Fruit fly (Drosophila melanogaster): Measurements from ENCODE around the gene Rh7.
A peak's percentile ranks its signal among the peaks of the same experiment; 100 is the strongest.

Rh7 gene

DNA sequence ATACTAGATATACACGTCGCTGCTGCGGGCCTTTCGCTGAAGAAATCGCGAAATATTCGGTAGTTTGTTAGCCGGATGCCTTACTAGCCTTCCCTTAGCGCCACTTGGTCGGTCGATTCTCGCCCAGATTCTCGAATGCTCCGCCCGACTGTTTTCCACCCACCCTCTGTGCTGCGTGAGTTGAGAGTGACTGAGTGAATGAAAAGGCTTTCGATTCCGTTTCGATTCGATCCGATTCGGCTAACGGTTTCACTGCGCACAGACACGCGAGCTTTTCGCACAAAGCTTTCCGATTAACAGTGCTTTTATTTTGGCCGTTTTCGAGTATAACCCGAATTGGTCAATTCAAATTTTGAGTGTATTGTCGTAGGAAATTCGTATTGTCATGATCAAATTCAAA lies 28.5 kb upstream of the Rh7 start, which contains the start of gene Ak1 (continued):
- TF ChIP-seq maf-S (GFP tag; optimal IDR thresholded peaks at IDR 0.05) (no peak), vvl (GFP tag; IDR thresholded peaks at IDR 0.05) (no peak), CG2116 (GFP tag; optimal IDR thresholded peaks at IDR 0.05) (no peak), CG13894 (tag; optimal IDR thresholded peaks at IDR 0.05) (peak; percentile 70), Bgb (GFP tag; IDR thresholded peaks at IDR 0.05; ENCODE audit: partially characterized antibody) (peak; percentile 59; the same call in 1 of the 2 replicates), unc-4 (GFP tag; IDR thresholded peaks at IDR 0.05; ENCODE audit: partially characterized antibody) (0 out of 2 replicates have a peak, but pooled peaks have one; percentile 25), Rfx (GFP tag; IDR thresholded peaks at IDR 0.05) (peak; percentile 37; the same call in 1 of the 2 replicates), CG6813 (GFP tag; optimal IDR thresholded peaks at IDR 0.05) (peak; percentile 28), pzg (GFP tag; optimal IDR thresholded peaks at IDR 0.05) (peak; percentile 23), CG6254 (GFP tag; optimal IDR thresholded peaks at IDR 0.05) (no peak), CG17385 (GFP tag; optimal IDR thresholded peaks at IDR 0.05) (no peak), CG6765 (GFP tag; optimal IDR thresholded peaks at IDR 0.05) (peak; percentile 41), Dref (GFP tag; IDR thresholded peaks at IDR 0.05) (peak; percentile 37), bbx (GFP tag; IDR thresholded peaks at IDR 0.05; ENCODE audit: partially characterized antibody) (peak; percentile 37; the same call in 1 of the 2 replicates), abd-A (tag; optimal IDR thresholded peaks at IDR 0.05) (peak; percentile 46), Abd-B (GFP tag; optimal IDR thresholded peaks at IDR 0.05) (no peak), CG32532 (GFP tag; IDR thresholded peaks at IDR 0.05) (peak; percentile 32; the same call in 1 of the 2 replicates), B-H2 (GFP tag; optimal IDR thresholded peaks at IDR 0.05) (peak; percentile 32), CG12659 (GFP tag; optimal IDR thresholded peaks at IDR 0.05) (peak; percentile 9), CG3281 (GFP tag; optimal IDR thresholded peaks at IDR 0.05) (peak; percentile 6), Jarid2 (GFP tag; optimal IDR thresholded peaks at IDR 0.05) (peak; percentile 78), CG17361 (GFP tag; IDR thresholded peaks at IDR 0.05) (no peak), amos (GFP tag; IDR thresholded peaks at IDR 0.05; ENCODE audit: partially characterized antibody) (peak; percentile 48; the same call in 1 of the 2 replicates), HmgZ (tag; optimal IDR thresholded peaks at IDR 0.05) (peak; percentile 42), hkb (optimal IDR thresholded peaks at IDR 0.05) (no peak), hkb (GFP tag; IDR thresholded peaks at IDR 0.05) (0 out of 2 replicates have a peak, but pooled peaks have one; percentile 15), Oli (tag; optimal IDR thresholded peaks at IDR 0.05) (no peak), CG14014 (GFP tag; IDR thresholded peaks at IDR 0.05) (0 out of 2 replicates have a peak, but pooled peaks have one; percentile 8), Awh (GFP tag; IDR thresholded peaks at IDR 0.05) (0 out of 2 replicates have a peak, but pooled peaks have one; percentile 8), ewg (GFP tag; optimal IDR thresholded peaks at IDR 0.05) (peak; percentile 12), Gsc (GFP tag; IDR thresholded peaks at IDR 0.05) (no peak), CrebB (tag; optimal IDR thresholded peaks at IDR 0.05) (peak; percentile 43), sug (tag; optimal IDR thresholded peaks at IDR 0.05) (peak; percentile 34), Antp (GFP tag; optimal IDR thresholded peaks at IDR 0.05) (no peak), Deaf1 (tag; optimal IDR thresholded peaks at IDR 0.05) (peak; percentile 84), CG34376 (GFP tag; optimal IDR thresholded peaks at IDR 0.05) (peak; percentile 31), Trl (optimal IDR thresholded peaks at IDR 0.05) (peak in 1 of 2 experiments; percentile 23), Trl (GFP tag; optimal IDR thresholded peaks at IDR 0.05) (no peak), Pdp1 (GFP tag; optimal IDR thresholded peaks at IDR 0.05) (no peak)

dm6 chr3L:12202980-12203379 lies 27.7 kb upstream of the Rh7 start:
- no peak for TF ChIP-seq bsh (GFP tag; optimal IDR thresholded peaks at IDR 0.05)
- TF ChIP-seq CG12769 (tag; optimal IDR thresholded peaks at IDR 0.05), result peak; percentile 58
- TF ChIP-seq sd (tag; optimal IDR thresholded peaks at IDR 0.05), result peak; percentile 96
- no peak for TF ChIP-seq Aef1 (GFP tag; IDR thresholded peaks at IDR 0.05)

Data from whole organism, embryonic.